Worm (Caenorhabditis elegans): ENCODE data around the gene K08F4.12.

- TF ChIP-seq blmp-1 (tag; optimal IDR thresholded peaks at IDR 0.05) (no peak), snpc-4 (tag; optimal IDR thresholded peaks at IDR 0.05) (no peak), elt-1 (tag; optimal IDR thresholded peaks at IDR 0.05; ENCODE audit: borderline replicate concordance, insufficient read depth) (no peak), ces-1 (GFP tag; optimal IDR thresholded peaks at IDR 0.05) (no peak), elt-3 (tag; optimal IDR thresholded peaks at IDR 0.05) (no peak), nhr-76 (tag; optimal IDR thresholded peaks at IDR 0.05) (no peak), pha-4 (tag; optimal IDR thresholded peaks at IDR 0.05) (no peak), ceh-43 (GFP tag; optimal IDR thresholded peaks at IDR 0.05) (no peak)
These were observed 39.9 kb downstream of the K08F4.12 start, which contains the start of gene mspn-1 for ce11 chrIV:10177779-10178178.
